Fruit fly (Drosophila melanogaster): ENCODE results near the gene CG18764.
A peak's percentile ranks its signal among the peaks of the same experiment; 100 is the strongest.

CG18764 gene

dm6 chr3R:11628416-11629041 is 1.8 kb downstream of the CG18764 start, which contains the start of gene CG14712 (continued):
- TF ChIP-seq CG32767 (GFP tag; IDR thresholded peaks at IDR 0.05), result no peak
- no peak for TF ChIP-seq Hmx (GFP tag; optimal IDR thresholded peaks at IDR 0.05)
- no peak for TF ChIP-seq sqz (GFP tag; optimal IDR thresholded peaks at IDR 0.05)
- no peak for TF ChIP-seq CG7271 (tag; optimal IDR thresholded peaks at IDR 0.05)
- TF ChIP-seq toy (GFP tag; IDR thresholded peaks at IDR 0.05), result no peak
- no peak for TF ChIP-seq TFAM (GFP tag; optimal IDR thresholded peaks at IDR 0.05)
- no peak for TF ChIP-seq Meics (GFP tag; optimal IDR thresholded peaks at IDR 0.05)
- TF ChIP-seq eyg (GFP tag; optimal IDR thresholded peaks at IDR 0.05), result no peak
- no peak for TF ChIP-seq ash1 (GFP tag; optimal IDR thresholded peaks at IDR 0.05)
- TF ChIP-seq CG10209 (GFP tag; optimal IDR thresholded peaks at IDR 0.05), result no peak
- TF ChIP-seq Adf1 (GFP tag; IDR thresholded peaks at IDR 0.05), result 0 out of 2 replicates have a peak, but pooled peaks have one; percentile 15
- no peak for TF ChIP-seq ind (GFP tag; optimal IDR thresholded peaks at IDR 0.05)
- TF ChIP-seq crp (GFP tag; optimal IDR thresholded peaks at IDR 0.05), result peak in 1 of 2 experiments; percentile 51
- TF ChIP-seq Vsx1 (GFP tag; optimal IDR thresholded peaks at IDR 0.05), result no peak
- TF ChIP-seq hth (optimal IDR thresholded peaks at IDR 0.05), result no peak
- TF ChIP-seq CG4617 (GFP tag; optimal IDR thresholded peaks at IDR 0.05; ENCODE audit: borderline replicate concordance), result peak; percentile 59
- no peak for TF ChIP-seq CG30020 (tag; optimal IDR thresholded peaks at IDR 0.05)
- peak; percentile 43 for TF ChIP-seq Nf-YC (tag; optimal IDR thresholded peaks at IDR 0.05)
- TF ChIP-seq YL-1 (GFP tag; optimal IDR thresholded peaks at IDR 0.05), result peak; percentile 92
- TF ChIP-seq Ada2b (GFP tag; IDR thresholded peaks at IDR 0.05), result no peak
- TF ChIP-seq CG10147 (GFP tag; optimal IDR thresholded peaks at IDR 0.05), result peak; percentile 33
- no peak for TF ChIP-seq CG8944 (GFP tag; optimal IDR thresholded peaks at IDR 0.05)
- TF ChIP-seq Awh (GFP tag; IDR thresholded peaks at IDR 0.05), result no peak
- TF ChIP-seq CTCF (GFP tag; optimal IDR thresholded peaks at IDR 0.05), result no peak
- no peak for TF ChIP-seq cato (GFP tag; optimal IDR thresholded peaks at IDR 0.05; ENCODE audit: borderline replicate concordance)
- TF ChIP-seq fd64A (GFP tag; optimal IDR thresholded peaks at IDR 0.05), result no peak
- TF ChIP-seq h (optimal IDR thresholded peaks at IDR 0.05), result no peak
- TF ChIP-seq gsb-n (tag; optimal IDR thresholded peaks at IDR 0.05), result no peak
- no peak for TF ChIP-seq ap (GFP tag; IDR thresholded peaks at IDR 0.05)
- TF ChIP-seq abd-A (tag; optimal IDR thresholded peaks at IDR 0.05), result no peak
- no peak for TF ChIP-seq CG7786 (GFP tag; optimal IDR thresholded peaks at IDR 0.05)
- TF ChIP-seq CG4328 (GFP tag; optimal IDR thresholded peaks at IDR 0.05), result no peak
- no peak for TF ChIP-seq rib (GFP tag; IDR thresholded peaks at IDR 0.05)
- no peak for TF ChIP-seq CG32772 (GFP tag; IDR thresholded peaks at IDR 0.05)
- TF ChIP-seq fd96Cb (tag; optimal IDR thresholded peaks at IDR 0.05), result no peak
- TF ChIP-seq Antp (GFP tag; optimal IDR thresholded peaks at IDR 0.05), result no peak
- peak; percentile 11 for TF ChIP-seq CG13775 (GFP tag; optimal IDR thresholded peaks at IDR 0.05)
- peak; percentile 40; the same call in 1 of the 2 replicates for TF ChIP-seq slbo (GFP tag; IDR thresholded peaks at IDR 0.05)
- TF ChIP-seq ssp (GFP tag; IDR thresholded peaks at IDR 0.05), result no peak
- TF ChIP-seq gt (GFP tag; IDR thresholded peaks at IDR 0.05), result no peak
- TF ChIP-seq stwl (tag; optimal IDR thresholded peaks at IDR 0.05), result peak; percentile 84
- no peak for TF ChIP-seq Aef1 (GFP tag; IDR thresholded peaks at IDR 0.05)
- no peak for TF ChIP-seq CG11247 (GFP tag; IDR thresholded peaks at IDR 0.05)
- TF ChIP-seq CG16813 (GFP tag; IDR thresholded peaks at IDR 0.05; ENCODE audit: partially characterized antibody), result peak; percentile 27; the same call in 1 of the 3 replicates
- peak; percentile 64 for TF ChIP-seq nmo (GFP tag; optimal IDR thresholded peaks at IDR 0.05)
- no peak for TF ChIP-seq ttk (GFP tag; IDR thresholded peaks at IDR 0.05)
- no peak for TF ChIP-seq croc (GFP tag; conservative IDR thresholded peaks at IDR 0.05)
- TF ChIP-seq prd (optimal IDR thresholded peaks at IDR 0.05), result no peak
- no peak for TF ChIP-seq prd (GFP tag; IDR thresholded peaks at IDR 0.05)
- TF ChIP-seq CG1602 (GFP tag; optimal IDR thresholded peaks at IDR 0.05), result no peak
- TF ChIP-seq dati (GFP tag; IDR thresholded peaks at IDR 0.05), result no peak
- TF ChIP-seq Doc2 (GFP tag; IDR thresholded peaks at IDR 0.05), result no peak
- TF ChIP-seq Mes4 (GFP tag; optimal IDR thresholded peaks at IDR 0.05), result no peak
